Worm (Caenorhabditis elegans) whole organism, L1 larva: ENCODE data around the gene srv-12.
A peak's percentile ranks its signal among the peaks of the same experiment; 100 is the strongest.

Source experiments
- C16A3.4 ChIP-seq: fragments of 150-350 bp; optimal IDR thresholded peaks from 2 replicates; lab custom pipeline; 2014; ENCODE audit warnings: missing biosample characterization, missing genetic modification characterization
- alr-1 ChIP-seq: fragments of 200-800 bp; sonication (Bioruptor generic); optimal IDR thresholded peaks from 2 replicates; lab custom pipeline; 2018; ENCODE audit warnings: borderline replicate concordance, mild to moderate bottlenecking, missing genetic modification characterization, missing compliant biosample characterization
- ama-1 ChIP-seq: fragments of 150-350 bp; optimal IDR thresholded peaks from 2 replicates; lab custom pipeline; 2014
- blmp-1 ChIP-seq: fragments of 150-350 bp; optimal IDR thresholded peaks from 2 replicates; lab custom pipeline; 2014; ENCODE audit warnings: missing biosample characterization, missing genetic modification characterization
- ceh-82 ChIP-seq, 3 experiments: fragments of 150-350 bp in 1 of 3; sonication (generic microtip) in 2 of 3; optimal IDR thresholded peaks; 2 replicates each; lab custom pipeline; 2014 to 2017; ENCODE audit warnings: missing biosample characterization in 3 of 3, missing genetic modification characterization in 3 of 3
- ceh-90 ChIP-seq: sonication (generic microtip); optimal IDR thresholded peaks from 2 replicates; lab custom pipeline; 2016; ENCODE audit warnings: missing genetic modification characterization, missing compliant biosample characterization
- efl-1 ChIP-seq, 4 experiments: fragments of 150-350 bp; optimal IDR thresholded peaks in 3 of 4; peaks in 1 of 4; 1 replicate in 1 of 4; 2 replicates in 3 of 4; lab custom pipeline; 2014; ENCODE audit warnings: missing biosample characterization in 2 of 4, missing genetic modification characterization in 2 of 4, missing genetic modification reagents in 2 of 4
- efl-3 ChIP-seq: fragments of 200-800 bp; sonication (Bioruptor generic); optimal IDR thresholded peaks from 2 replicates; lab custom pipeline; 2018; ENCODE audit warnings: mild to moderate bottlenecking, missing genetic modification characterization, missing compliant biosample characterization
- elt-3 ChIP-seq, 6 experiments: fragments of 150-350 bp in 1 of 6; sonication (generic microtip); optimal IDR thresholded peaks; 2 replicates each; lab custom pipeline; 2017 to 2018; ENCODE audit warnings: missing biosample characterization in 6 of 6, missing genetic modification characterization in 6 of 6, inconsistent platforms in 1 of 6
- ets-5 ChIP-seq: fragments of 200-800 bp; sonication (Bioruptor generic); IDR thresholded peaks from 2 replicates; pipeline ENCODE4 v1.3.6; 2022; ENCODE audit warnings: missing genetic modification characterization, missing compliant biosample characterization
- fkh-8 ChIP-seq: sonication (generic microtip); optimal IDR thresholded peaks from 2 replicates; lab custom pipeline; 2016; ENCODE audit warnings: mild to moderate bottlenecking, missing genetic modification characterization, missing compliant biosample characterization
- fos-1 ChIP-seq: fragments of 150-350 bp; optimal IDR thresholded peaks from 2 replicates; lab custom pipeline; 2014; ENCODE audit warnings: missing biosample characterization, missing genetic modification characterization
- grh-1 ChIP-seq: fragments of 200-800 bp; sonication (Bioruptor generic); IDR thresholded peaks from 2 replicates; pipeline ENCODE4 v1.3.6; 2022; ENCODE audit warnings: missing genetic modification reagents, missing genetic modification characterization, missing compliant biosample characterization
- hlh-17 ChIP-seq: fragments of 200-800 bp; sonication (Bioruptor generic); optimal IDR thresholded peaks from 2 replicates; lab custom pipeline; 2018; ENCODE audit warnings: missing genetic modification characterization, mild to moderate bottlenecking, missing compliant biosample characterization, moderate library complexity, borderline replicate concordance
- hpl-2 ChIP-seq: fragments of 150-350 bp; optimal IDR thresholded peaks from 2 replicates; lab custom pipeline; 2014; ENCODE audit warnings: missing biosample characterization, missing genetic modification reagents, missing genetic modification characterization
- isw-1 ChIP-seq: fragments of 200-800 bp; sonication (Bioruptor generic); IDR thresholded peaks from 2 replicates; pipeline ENCODE4 v1.3.6; 2022; ENCODE audit warnings: missing genetic modification characterization, missing compliant biosample characterization
- lin-14 ChIP-seq: fragments of 200-800 bp; sonication (Bioruptor generic); optimal IDR thresholded peaks from 2 replicates; lab custom pipeline; 2018; ENCODE audit warnings: mild to moderate bottlenecking, missing genetic modification characterization, moderate library complexity, missing compliant biosample characterization
- lin-35 ChIP-seq, 2 experiments: fragments of 150-350 bp; optimal IDR thresholded peaks; 2 replicates each; lab custom pipeline; 2014; ENCODE audit warnings: missing biosample characterization in 2 of 2, missing genetic modification characterization in 2 of 2, missing genetic modification reagents in 2 of 2
- lsy-2 ChIP-seq, 2 experiments: fragments of 150-350 bp; optimal IDR thresholded peaks; 2 replicates each; lab custom pipeline; 2014; ENCODE audit warnings: missing biosample characterization in 2 of 2, missing genetic modification characterization in 2 of 2
- mdl-1 ChIP-seq, 2 experiments: fragments of 150-350 bp; optimal IDR thresholded peaks; 2 replicates each; lab custom pipeline; 2014 to 2017; ENCODE audit warnings: missing biosample characterization in 2 of 2, missing genetic modification characterization in 2 of 2, inconsistent platforms in 1 of 2
- mep-1 ChIP-seq: fragments of 150-350 bp; optimal IDR thresholded peaks from 2 replicates; lab custom pipeline; 2014; ENCODE audit warnings: missing biosample characterization, missing genetic modification characterization
- nhr-20 ChIP-seq: sonication (generic microtip); optimal IDR thresholded peaks from 2 replicates; lab custom pipeline; 2016; ENCODE audit warnings: mild to moderate bottlenecking, missing genetic modification characterization, missing compliant biosample characterization
- nhr-71 ChIP-seq: sonication (generic microtip); optimal IDR thresholded peaks from 2 replicates; lab custom pipeline; 2016; ENCODE audit warnings: mild to moderate bottlenecking, missing genetic modification characterization, moderate library complexity, missing compliant biosample characterization
- nhr-85 ChIP-seq: sonication (generic microtip); peaks from one replicate; lab custom pipeline; 2016; ENCODE audit warnings: missing genetic modification characterization, inconsistent platforms, missing compliant biosample characterization
- pag-3 ChIP-seq: sonication (generic microtip); optimal IDR thresholded peaks from 2 replicates; lab custom pipeline; 2017; ENCODE audit warnings: missing genetic modification characterization, mild to moderate bottlenecking, missing compliant biosample characterization, antibody characterized with exemption, borderline replicate concordance; ENCODE audit not compliant: insufficient read depth
- pax-3 ChIP-seq: fragments of 200-800 bp; sonication (Bioruptor generic); optimal IDR thresholded peaks from 2 replicates; lab custom pipeline; 2018; ENCODE audit warnings: mild to moderate bottlenecking, missing genetic modification characterization, moderate library complexity, missing compliant biosample characterization
- skn-1 ChIP-seq: fragments of 150-350 bp; optimal IDR thresholded peaks from 2 replicates; lab custom pipeline; 2014; ENCODE audit warnings: missing biosample characterization, missing genetic modification characterization
- snpc-4 ChIP-seq: fragments of 150-350 bp; optimal IDR thresholded peaks from 2 replicates; lab custom pipeline; 2014; ENCODE audit warnings: missing biosample characterization, missing genetic modification characterization
- snu-23 ChIP-seq: sonication (generic microtip); optimal IDR thresholded peaks from 2 replicates; lab custom pipeline; 2016; ENCODE audit warnings: missing genetic modification characterization, missing compliant biosample characterization
- sup-37 ChIP-seq: fragments of 200-800 bp; sonication (Bioruptor generic); optimal IDR thresholded peaks from 2 replicates; lab custom pipeline; 2018; ENCODE audit warnings: mild to moderate bottlenecking, missing genetic modification characterization, missing compliant biosample characterization
- swsn-7 ChIP-seq: sonication (generic microtip); optimal IDR thresholded peaks from 2 replicates; lab custom pipeline; 2016; ENCODE audit warnings: missing genetic modification characterization, missing compliant biosample characterization
- unc-130 ChIP-seq: fragments of 150-350 bp; optimal IDR thresholded peaks from 2 replicates; lab custom pipeline; 2017; ENCODE audit warnings: missing biosample characterization, missing genetic modification characterization, inconsistent platforms
- unc-30 ChIP-seq: sonication (generic microtip); optimal IDR thresholded peaks from 2 replicates; lab custom pipeline; 2017; ENCODE audit warnings: missing biosample characterization, missing genetic modification characterization
- zip-4 ChIP-seq: fragments of 200-800 bp; sonication (Bioruptor generic); optimal IDR thresholded peaks from 2 replicates; lab custom pipeline; 2018; ENCODE audit warnings: mild to moderate bottlenecking, missing genetic modification characterization, moderate library complexity, missing compliant biosample characterization
- ztf-11 ChIP-seq, 2 experiments: sonication (generic microtip); optimal IDR thresholded peaks; 2 replicates each; lab custom pipeline; 2016 to 2017; ENCODE audit warnings: missing genetic modification characterization in 2 of 2, missing biosample characterization in 1 of 2, missing compliant biosample characterization in 1 of 2

The srv-12 gene

ce11 chrIV:10017633-10018032, 35.8 kb downstream of the srv-12 start, which contains the start of gene F44D12.2:
F44D12.2 (minus strand) TSS chrIV:10017733.
- TF ChIP-seq fos-1 (no peak), hlh-17 (GFP tag; lab: Kevin White, UChicago) (no peak), ceh-82 (tag; optimal IDR thresholded peaks at IDR 0.05; lab: Kevin White, UChicago) (no peak), nhr-20 (tag; lab: Kevin White, UChicago) (no peak), ama-1 (no peak), unc-130 (tag; lab: Kevin White, UChicago) (no peak)
- TF ChIP-seq, all 84 proteins: peak for 0

ce11 chrIV:10016977-10017376, 36.5 kb downstream of the srv-12 start, which contains the start of gene ent-7:
ent-7 (plus strand) TSS chrIV:10017277.
- TF ChIP-seq efl-1 (optimal IDR thresholded peaks at IDR 0.05; lab: Kevin White, UChicago): no peak
- TF ChIP-seq efl-1 (GFP tag; optimal IDR thresholded peaks at IDR 0.05 in 1 of 2; lab: Kevin White, UChicago): peak in 1 of 2 experiments; percentile 4
- no peak for TF ChIP-seq ceh-90 (tag; lab: Kevin White, UChicago)
- TF ChIP-seq, all 84 proteins: peak for 1

- TF ChIP-seq fkh-8 (no peak), grh-1 (no peak), unc-30 (no peak), mep-1 (tag; lab: Kevin White, UChicago) (no peak), ztf-11 (tag; optimal IDR thresholded peaks at IDR 0.05; lab: Kevin White, UChicago) (no peak), pax-3 (no peak), nhr-85 (tag; lab: Kevin White, UChicago) (no peak), alr-1 (tag; lab: Kevin White, UChicago) (no peak), pag-3 (tag; lab: Kevin White, UChicago) (no peak), sup-37 (no peak), mdl-1 (tag; optimal IDR thresholded peaks at IDR 0.05; lab: Kevin White, UChicago) (no peak), snpc-4 (tag; lab: Kevin White, UChicago) (no peak), snu-23 (GFP tag; lab: Kevin White, UChicago) (no peak), blmp-1 (tag; lab: Kevin White, UChicago) (peak; percentile 90), zip-4 (GFP tag; lab: Kevin White, UChicago) (no peak), lin-14 (GFP tag; lab: Kevin White, UChicago) (peak; percentile 39), swsn-7 (tag; lab: Kevin White, UChicago) (no peak), efl-3 (GFP tag; lab: Kevin White, UChicago) (no peak)
- TF ChIP-seq, all 84 proteins: peak for 2
Measured at ce11 chrIV:10009536-10009935, 43.9 kb downstream of the srv-12 start, which contains the start of gene magu-4. magu-4 (plus strand) TSS chrIV:10009753.

- TF ChIP-seq lin-14 (GFP tag; lab: Kevin White, UChicago): peak; percentile 78
- TF ChIP-seq elt-3 (tag; optimal IDR thresholded peaks at IDR 0.05; lab: Kevin White, UChicago): peak in 2 of 6 experiments; percentile 32 to 67
- TF ChIP-seq ets-5 (GFP tag; lab: Robert Waterston, UW): no peak
- TF ChIP-seq mdl-1 (tag; optimal IDR thresholded peaks at IDR 0.05; lab: Kevin White, UChicago): peak in 1 of 2 experiments; percentile 34
- TF ChIP-seq ztf-11 (tag; optimal IDR thresholded peaks at IDR 0.05; lab: Kevin White, UChicago): no peak
- peak; percentile 23 for TF ChIP-seq skn-1 (tag; lab: Kevin White, UChicago)
- TF ChIP-seq efl-1 (optimal IDR thresholded peaks at IDR 0.05; lab: Kevin White, UChicago): peak in 1 of 2 experiments; percentile 4
- TF ChIP-seq efl-1 (GFP tag; optimal IDR thresholded peaks at IDR 0.05 in 1 of 2; lab: Kevin White, UChicago): peak in 1 of 2 experiments; percentile 56
- peak; percentile 5 for TF ChIP-seq nhr-71 (tag; lab: Kevin White, UChicago)
- TF ChIP-seq lin-35 (GFP tag; optimal IDR thresholded peaks at IDR 0.05; lab: Kevin White, UChicago): peak in 1 of 2 experiments; percentile 10
- TF ChIP-seq isw-1: no peak
- peak in 1 of 2 experiments; percentile 51 for TF ChIP-seq lsy-2 (tag; optimal IDR thresholded peaks at IDR 0.05; lab: Kevin White, UChicago)
- TF ChIP-seq nhr-20 (tag; lab: Kevin White, UChicago): peak; percentile 5
- no peak for TF ChIP-seq hpl-2 (GFP tag; lab: Kevin White, UChicago)
- peak; percentile 33 for TF ChIP-seq snu-23 (GFP tag; lab: Kevin White, UChicago)
- TF ChIP-seq C16A3.4 (tag; lab: Kevin White, UChicago): no peak
- TF ChIP-seq blmp-1 (tag; lab: Kevin White, UChicago): peak; percentile 99
Measured at ce11 chrIV:10007758-10008157, 45.7 kb downstream of the srv-12 start.
